Worm (Caenorhabditis elegans) whole organism, mixed stage, embryonic: ENCODE results near the gene srd-13.

Source experiments
- bed-3 ChIP-seq: fragments of 200-800 bp; sonication (Bioruptor generic); optimal IDR thresholded peaks from 3 replicates; lab custom pipeline; 2018; ENCODE audit warnings: mild to moderate bottlenecking, missing genetic modification characterization, moderate library complexity, missing compliant biosample characterization
- blmp-1 ChIP-seq: fragments of 150-350 bp; optimal IDR thresholded peaks from 2 replicates; lab custom pipeline; 2014; ENCODE audit warnings: missing biosample characterization, missing genetic modification characterization
- ceh-39 ChIP-seq: fragments of 150-350 bp; optimal IDR thresholded peaks from 2 replicates; lab custom pipeline; 2014; ENCODE audit warnings: missing biosample characterization, missing genetic modification characterization
- ceh-43 ChIP-seq: fragments of 200-800 bp; sonication (Bioruptor generic); optimal IDR thresholded peaks from 2 replicates; lab custom pipeline; 2018; ENCODE audit warnings: mild to moderate bottlenecking, missing genetic modification characterization, moderate library complexity, missing compliant biosample characterization
- ceh-83 ChIP-seq: fragments of 200-800 bp; sonication (Bioruptor generic); optimal IDR thresholded peaks from 2 replicates; lab custom pipeline; 2018; ENCODE audit warnings: mild to moderate bottlenecking, missing genetic modification characterization, missing compliant biosample characterization
- ces-1 ChIP-seq: fragments of 150-350 bp; optimal IDR thresholded peaks from 2 replicates; lab custom pipeline; 2014; ENCODE audit warnings: missing biosample characterization, missing genetic modification reagents, missing genetic modification characterization
- cnd-1 ChIP-seq: fragments of 200-800 bp; sonication (Bioruptor generic); optimal IDR thresholded peaks from 2 replicates; lab custom pipeline; 2018; ENCODE audit warnings: mild to moderate bottlenecking, missing genetic modification characterization, missing compliant biosample characterization
- drap-1 ChIP-seq: fragments of 200-800 bp; sonication (Bioruptor generic); optimal IDR thresholded peaks from 3 replicates; lab custom pipeline; 2018; ENCODE audit warnings: mild to moderate bottlenecking, missing genetic modification characterization, missing compliant biosample characterization
- elt-1 ChIP-seq: sonication (generic microtip); optimal IDR thresholded peaks from 2 replicates; lab custom pipeline; 2017; ENCODE audit warnings: missing genetic modification characterization, mild to moderate bottlenecking, missing compliant biosample characterization, antibody characterized with exemption, moderate library complexity, borderline replicate concordance; ENCODE audit not compliant: insufficient read depth
- elt-3 ChIP-seq: fragments of 150-350 bp; optimal IDR thresholded peaks from 2 replicates; lab custom pipeline; 2014; ENCODE audit warnings: missing biosample characterization, missing genetic modification characterization
- flh-1 ChIP-seq: fragments of 200-800 bp; sonication (Bioruptor generic); optimal IDR thresholded peaks from 2 replicates; lab custom pipeline; 2018; ENCODE audit warnings: mild to moderate bottlenecking, missing genetic modification characterization, moderate library complexity, missing compliant biosample characterization
- ham-2 ChIP-seq: fragments of 200-800 bp; sonication (Bioruptor generic); optimal IDR thresholded peaks from 2 replicates; lab custom pipeline; 2018; ENCODE audit warnings: mild to moderate bottlenecking, missing genetic modification characterization, missing compliant biosample characterization
- hlh-1 ChIP-seq: fragments of 150-350 bp; optimal IDR thresholded peaks from 2 replicates; lab custom pipeline; 2014; ENCODE audit warnings: missing biosample characterization, missing genetic modification reagents, missing genetic modification characterization
- lin-13 ChIP-seq: fragments of 150-350 bp; optimal IDR thresholded peaks from 2 replicates; lab custom pipeline; 2014; ENCODE audit warnings: missing biosample characterization, missing genetic modification characterization
- lin-32 ChIP-seq: fragments of 200-800 bp; sonication (Bioruptor generic); optimal IDR thresholded peaks from 2 replicates; lab custom pipeline; 2018; ENCODE audit warnings: mild to moderate bottlenecking, missing genetic modification characterization, missing compliant biosample characterization
- lsy-2 ChIP-seq: fragments of 150-350 bp; optimal IDR thresholded peaks from 2 replicates; lab custom pipeline; 2014; ENCODE audit warnings: missing biosample characterization, missing genetic modification characterization
- mep-1 ChIP-seq: fragments of 150-350 bp; optimal IDR thresholded peaks from 2 replicates; lab custom pipeline; 2017; ENCODE audit warnings: missing biosample characterization, missing genetic modification reagents, missing genetic modification characterization, inconsistent platforms
- mls-2 ChIP-seq: sonication (generic microtip); optimal IDR thresholded peaks from 2 replicates; lab custom pipeline; 2016; ENCODE audit warnings: mild to moderate bottlenecking, missing genetic modification characterization, moderate library complexity, missing compliant biosample characterization
- nhr-2 ChIP-seq: fragments of 150-350 bp; optimal IDR thresholded peaks from 2 replicates; lab custom pipeline; 2014; ENCODE audit warnings: missing biosample characterization, missing genetic modification characterization
- nhr-237 ChIP-seq: fragments of 150-350 bp; optimal IDR thresholded peaks from 2 replicates; lab custom pipeline; 2014; ENCODE audit warnings: missing biosample characterization, missing genetic modification characterization
- pha-4 ChIP-seq: fragments of 150-350 bp; optimal IDR thresholded peaks from 2 replicates; lab custom pipeline; 2018; ENCODE audit warnings: missing biosample characterization, missing genetic modification reagents, missing genetic modification characterization
- snpc-4 ChIP-seq: fragments of 150-350 bp; optimal IDR thresholded peaks from 2 replicates; lab custom pipeline; 2014; ENCODE audit warnings: missing biosample characterization, missing genetic modification characterization
- sptf-1 ChIP-seq: sonication (generic microtip); optimal IDR thresholded peaks from 2 replicates; lab custom pipeline; 2017; ENCODE audit warnings: mild to moderate bottlenecking, missing genetic modification characterization, moderate library complexity, missing compliant biosample characterization
- tbx-8 ChIP-seq: fragments of 200-800 bp; sonication (Bioruptor generic); optimal IDR thresholded peaks from 2 replicates; lab custom pipeline; 2018; ENCODE audit warnings: mild to moderate bottlenecking, missing genetic modification characterization, moderate library complexity, missing compliant biosample characterization
- unc-120 ChIP-seq: sonication (generic microtip); optimal IDR thresholded peaks from 2 replicates; lab custom pipeline; 2017; ENCODE audit warnings: missing genetic modification characterization, missing compliant biosample characterization; ENCODE audit not compliant: poor library complexity, severe bottlenecking
- unc-62 ChIP-seq: fragments of 150-350 bp; optimal IDR thresholded peaks from 2 replicates; lab custom pipeline; 2014; ENCODE audit warnings: missing biosample characterization, missing genetic modification reagents, missing genetic modification characterization
- zip-8 ChIP-seq: fragments of 150-350 bp; optimal IDR thresholded peaks from 2 replicates; lab custom pipeline; 2014; ENCODE audit warnings: missing biosample characterization, missing genetic modification characterization

The srd-13 gene

DNA sequence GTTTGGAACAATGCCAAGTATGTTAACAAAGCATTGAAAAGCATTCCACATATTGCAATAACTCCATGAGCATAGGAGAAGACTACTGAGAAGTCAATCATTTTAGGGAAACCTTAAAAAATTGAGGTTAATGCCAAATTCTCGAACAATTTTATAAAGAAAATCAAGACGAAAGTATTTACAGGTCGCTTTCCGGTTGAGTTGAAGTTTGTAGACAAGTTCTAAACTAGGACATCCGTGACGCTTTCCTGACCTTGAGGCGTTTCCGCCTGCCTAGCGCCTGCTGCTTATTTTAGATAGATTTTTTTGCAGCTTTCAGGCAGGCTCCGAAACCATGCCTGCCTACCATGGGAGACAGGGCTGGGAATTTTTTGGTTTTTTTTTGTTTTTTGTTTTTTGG is at the start of gene srd-13:
Gene srd-13 (minus strand): TSS at position 101 of the 400 bp plus-strand sequence.
- TF ChIP-seq ceh-39 (tag; lab: Kevin White, UChicago) (no peak), flh-1 (GFP tag; lab: Kevin White, UChicago) (no peak), snpc-4 (no peak)

DNA sequence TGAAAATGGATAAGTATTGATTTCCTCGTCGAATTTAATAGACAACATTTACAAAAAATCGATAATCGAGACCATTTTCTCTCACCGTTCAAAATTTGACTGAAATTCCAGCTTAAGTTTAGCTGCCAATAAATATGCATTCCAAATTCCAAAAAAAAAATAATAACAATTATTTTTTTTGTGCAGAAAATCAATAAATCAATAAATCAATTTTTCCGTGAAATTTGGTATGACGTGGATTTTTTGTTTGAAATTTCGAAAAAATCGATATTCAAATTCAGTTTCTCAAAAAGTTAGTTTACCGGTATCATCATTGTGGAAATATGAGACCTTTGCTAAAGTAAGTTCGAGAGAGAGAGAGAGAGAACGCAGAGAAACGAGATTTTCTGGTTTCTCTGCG is 49.6 kb upstream of the srd-13 start, which contains the start of gene C55C3.3:
Gene C55C3.3 (plus strand): TSS at position 274 of the 400 bp plus-strand sequence.
- TF ChIP-seq nhr-237 (tag; lab: Kevin White, UChicago) (no peak), pha-4 (no peak), ceh-43 (no peak), ham-2 (GFP tag; lab: Kevin White, UChicago) (no peak), lin-13 (tag; lab: Kevin White, UChicago) (no peak), mep-1 (tag; lab: Kevin White, UChicago) (no peak), ceh-39 (tag; lab: Kevin White, UChicago) (no peak), tbx-8 (GFP tag; lab: Kevin White, UChicago) (no peak), elt-1 (no peak), zip-8 (tag; lab: Kevin White, UChicago) (no peak), cnd-1 (tag; lab: Kevin White, UChicago) (no peak), mls-2 (no peak), blmp-1 (no peak), ceh-83 (no peak), ces-1 (GFP tag; lab: Kevin White, UChicago) (no peak)

DNA sequence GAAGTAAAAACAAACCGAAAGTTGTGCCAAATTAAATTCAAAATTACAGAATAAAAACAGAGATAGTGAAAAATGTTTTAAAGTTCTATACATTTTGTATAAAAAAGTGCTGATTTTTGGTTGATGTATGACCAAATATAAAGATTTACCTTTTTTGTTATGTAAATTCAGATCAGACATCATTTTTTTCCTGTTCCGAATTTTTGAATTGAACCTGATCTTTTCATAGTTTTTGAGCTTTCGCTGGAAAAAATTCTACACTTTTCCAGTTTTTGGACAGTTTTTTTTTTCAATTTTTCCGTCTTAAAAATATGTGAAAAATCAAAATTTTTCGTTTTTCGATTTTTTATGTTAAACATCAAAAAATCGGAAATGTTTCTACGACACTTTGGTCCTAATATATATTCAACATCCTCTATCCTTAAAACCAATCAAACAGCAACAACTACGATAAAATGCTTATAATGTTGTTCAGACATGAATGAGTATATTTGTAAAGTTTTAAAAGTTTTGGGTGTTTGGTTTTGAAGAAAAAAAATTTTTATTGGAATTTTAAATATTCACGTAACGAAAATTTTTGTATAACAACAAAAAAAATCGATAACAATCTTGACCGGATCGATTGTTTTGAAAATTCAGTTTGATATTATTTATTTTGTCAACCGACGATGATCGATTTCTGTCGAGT is 47.2 kb upstream of the srd-13 start, which contains the start of the genes C55C3.7 and C55C3.6:
Gene C55C3.7 (minus strand): TSS at position 101 of the 688 bp plus-strand sequence.
Gene C55C3.6 (plus strand): TSS at position 638 of the 688 bp plus-strand sequence.
- TF ChIP-seq pha-4 (no peak), snpc-4 (no peak), flh-1 (GFP tag; lab: Kevin White, UChicago) (no peak), mep-1 (tag; lab: Kevin White, UChicago) (no peak), unc-62 (GFP tag; lab: Kevin White, UChicago) (no peak), blmp-1 (no peak), lsy-2 (tag; lab: Kevin White, UChicago) (no peak), drap-1 (GFP tag; lab: Kevin White, UChicago) (no peak), lin-13 (tag; lab: Kevin White, UChicago) (no peak), sptf-1 (tag; lab: Kevin White, UChicago) (no peak)
- TF ChIP-seq, all 35 proteins: peak for 0

DNA sequence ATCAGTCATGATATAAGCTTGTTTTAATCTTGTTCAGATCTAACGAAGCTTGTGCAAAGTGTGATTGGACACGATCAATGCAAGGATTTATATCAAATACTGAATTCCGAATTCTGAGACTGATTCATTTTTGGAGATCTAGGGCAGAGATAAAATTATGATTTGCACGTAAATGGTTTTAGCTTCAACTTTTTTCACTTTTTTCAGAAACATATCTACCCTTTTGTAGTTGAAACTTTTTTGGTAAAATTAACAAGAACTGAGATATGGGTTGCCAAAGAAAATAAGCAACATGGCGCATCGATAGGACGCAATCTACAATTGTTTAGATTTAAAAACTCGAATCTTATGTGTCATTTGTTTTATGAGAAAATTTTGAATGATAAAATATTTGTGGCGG is 42.6 kb upstream of the srd-13 start, which contains the start of gene C55C3.4:
Gene C55C3.4 (minus strand): TSS at position 101 of the 400 bp plus-strand sequence.
- TF ChIP-seq ceh-83 (no peak), lsy-2 (tag; lab: Kevin White, UChicago) (no peak), blmp-1 (no peak), hlh-1 (tag; lab: Kevin White, UChicago) (no peak), sptf-1 (tag; lab: Kevin White, UChicago) (no peak)
- TF ChIP-seq, all 35 proteins: peak for 0

DNA sequence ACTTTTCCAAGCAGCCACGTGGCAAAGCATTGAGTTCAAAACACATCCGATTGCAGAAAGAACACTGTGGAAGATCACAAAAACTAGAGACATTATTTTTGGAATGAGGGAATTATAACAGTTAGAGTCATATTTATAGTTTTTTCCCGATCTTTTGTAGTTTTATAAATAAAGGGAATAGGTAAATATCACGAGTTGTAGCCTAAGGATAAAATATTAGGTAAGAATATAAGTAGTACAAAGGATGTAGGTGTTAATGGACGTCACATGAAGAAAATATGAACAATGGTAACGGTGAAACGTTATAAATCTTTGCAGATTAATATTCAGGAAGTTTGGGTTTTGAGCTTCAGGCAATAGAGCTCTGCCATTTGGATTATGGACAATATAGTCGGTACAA is 39.0 kb upstream of the srd-13 start, which contains the start of gene srd-5:
Gene srd-5 (minus strand): TSS at position 101 of the 400 bp plus-strand sequence.
- no peak for TF ChIP-seq elt-1

DNA sequence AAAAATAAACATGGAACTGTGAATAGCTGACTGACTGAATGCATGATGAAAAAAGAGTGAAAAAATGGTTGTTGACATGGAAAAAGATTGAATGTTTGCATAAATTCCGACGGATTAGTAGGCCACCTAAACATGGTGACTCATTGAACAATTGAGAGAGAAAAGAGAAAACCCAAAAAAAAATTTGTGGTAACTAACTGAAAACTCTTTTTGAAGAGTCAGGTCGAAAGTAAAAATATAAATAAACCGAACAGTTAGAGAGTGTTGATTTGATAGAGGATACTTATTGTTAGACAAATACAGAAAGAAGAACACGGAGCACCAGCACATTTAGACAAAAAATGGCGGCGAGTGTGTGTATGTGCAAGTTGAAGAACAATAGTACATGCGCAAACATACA is 35.9 kb upstream of the srd-13 start:
- TF ChIP-seq lin-13 (tag; lab: Kevin White, UChicago): no peak
- no peak for TF ChIP-seq bed-3 (GFP tag; lab: Kevin White, UChicago)
- TF ChIP-seq lin-32 (GFP tag; lab: Kevin White, UChicago): no peak
- no peak for TF ChIP-seq ces-1 (GFP tag; lab: Kevin White, UChicago)

DNA sequence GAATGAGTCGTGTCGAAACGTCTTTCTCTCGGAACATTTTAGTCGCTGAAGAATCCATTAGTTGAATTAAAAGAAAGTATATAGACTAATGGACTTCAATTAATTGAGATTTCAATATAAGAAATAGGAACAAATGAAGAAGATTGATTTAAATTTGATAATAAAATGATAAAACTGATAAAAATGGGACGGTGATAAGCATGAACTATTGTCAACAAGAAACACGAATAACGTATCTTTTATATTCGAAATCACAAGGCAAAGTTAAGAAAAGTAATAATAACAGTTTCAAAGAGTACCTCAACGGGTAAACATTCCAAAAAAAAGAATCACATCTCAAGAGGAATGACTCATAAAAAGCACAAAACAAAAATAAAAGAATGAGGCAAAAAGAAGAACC is 34.0 kb upstream of the srd-13 start, which contains the start of gene T19E7.6:
Gene T19E7.6 (minus strand): TSS at position 45 of the 400 bp plus-strand sequence.
- no peak for TF ChIP-seq ham-2 (GFP tag; lab: Kevin White, UChicago)
- no peak for TF ChIP-seq lsy-2 (tag; lab: Kevin White, UChicago)
- TF ChIP-seq nhr-2 (tag; lab: Kevin White, UChicago): no peak
- no peak for TF ChIP-seq hlh-1 (tag; lab: Kevin White, UChicago)
- no peak for TF ChIP-seq elt-3 (tag; lab: Kevin White, UChicago)
- no peak for TF ChIP-seq nhr-237 (tag; lab: Kevin White, UChicago)
- no peak for TF ChIP-seq lin-13 (tag; lab: Kevin White, UChicago)
- no peak for TF ChIP-seq snpc-4
- no peak for TF ChIP-seq unc-62 (GFP tag; lab: Kevin White, UChicago)
- no peak for TF ChIP-seq flh-1 (GFP tag; lab: Kevin White, UChicago)
- no peak for TF ChIP-seq tbx-8 (GFP tag; lab: Kevin White, UChicago)
- no peak for TF ChIP-seq ceh-83
- TF ChIP-seq zip-8 (tag; lab: Kevin White, UChicago): no peak
- no peak for TF ChIP-seq mep-1 (tag; lab: Kevin White, UChicago)
- no peak for TF ChIP-seq unc-120
- no peak for TF ChIP-seq pha-4
